Worm (Caenorhabditis elegans) whole organism, L1 larva: ENCODE results near the gene clec-140.

Source experiments
- lin-35 ChIP-seq, 2 experiments: fragments of 150-350 bp; optimal IDR thresholded peaks; 2 replicates each; lab custom pipeline; 2014; ENCODE audit warnings: missing biosample characterization in 2 of 2, missing genetic modification characterization in 2 of 2, missing genetic modification reagents in 2 of 2
- nhr-19 ChIP-seq: fragments of 200-800 bp; sonication (Bioruptor generic); conservative IDR thresholded peaks from 2 replicates; pipeline ENCODE4 v1.3.6; 2022; ENCODE audit warnings: missing genetic modification characterization, missing compliant biosample characterization
- nhr-237 ChIP-seq: fragments of 150-350 bp; optimal IDR thresholded peaks from 2 replicates; lab custom pipeline; 2014; ENCODE audit warnings: missing biosample characterization, missing genetic modification characterization
- snpc-4 ChIP-seq: fragments of 150-350 bp; optimal IDR thresholded peaks from 2 replicates; lab custom pipeline; 2014; ENCODE audit warnings: missing biosample characterization, missing genetic modification characterization

DNA sequence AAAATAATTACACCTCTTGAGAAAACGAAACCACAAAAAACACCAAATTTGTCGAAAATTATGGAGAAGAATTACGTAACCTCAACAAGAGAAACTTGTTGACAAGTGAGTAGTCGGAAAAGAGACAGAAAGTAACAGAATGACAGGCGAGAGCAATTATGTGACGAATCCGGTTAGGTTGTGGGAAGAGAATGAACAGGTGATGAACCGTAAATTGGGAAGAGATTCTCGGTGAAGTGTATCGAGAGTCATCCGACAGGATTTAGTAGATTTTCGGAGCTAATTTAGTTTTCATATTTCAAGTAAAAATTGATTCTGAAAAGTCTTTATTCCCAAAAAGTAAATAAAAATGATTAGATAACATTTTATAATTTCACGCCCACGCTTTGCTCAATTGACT, 8.5 kb downstream of the clec-140 start, which contains the start of gene T05A7.7:
- TF ChIP-seq snpc-4 (tag; lab: Kevin White, UChicago) = no peak
- TF ChIP-seq lin-35 (GFP tag; optimal IDR thresholded peaks at IDR 0.05; lab: Kevin White, UChicago) = no peak
- no peak for TF ChIP-seq nhr-237 (tag; lab: Kevin White, UChicago)
- TF ChIP-seq nhr-19 = no peak
